Fruit fly (Drosophila melanogaster) whole organism, embryonic: ENCODE data around the gene CG6231.

Source experiments
- Aef1 ChIP-seq: fragments of 200-800 bp; sonication (Bioruptor generic); IDR thresholded peaks from 3 replicates; pipeline ENCODE4 v1.3.6; 2022; ENCODE audit warnings: missing biosample characterization, missing genetic modification characterization
- Asciz ChIP-seq: fragments of 200-800 bp; sonication (Bioruptor generic); optimal IDR thresholded peaks from 2 replicates; lab custom pipeline; 2017; ENCODE audit warnings: missing biosample characterization, mild to moderate bottlenecking, missing genetic modification characterization, missing genetic modification reagents
- Atf-2 ChIP-seq: fragments of 200-800 bp; sonication (Bioruptor generic); optimal IDR thresholded peaks from 2 replicates; lab custom pipeline; 2016; ENCODE audit warnings: missing biosample characterization, missing genetic modification characterization
- CG10543 ChIP-seq: fragments of 200-800 bp; sonication (Bioruptor generic); optimal IDR thresholded peaks from 3 replicates; lab custom pipeline; 2017; ENCODE audit warnings: missing biosample characterization, mild to moderate bottlenecking, missing genetic modification characterization, moderate library complexity
- CG11247 ChIP-seq: fragments of 200-800 bp; sonication (Bioruptor generic); IDR thresholded peaks from 2 replicates; pipeline ENCODE4 v1.3.6; 2022; ENCODE audit warnings: missing biosample characterization, missing genetic modification characterization
- CG11398 ChIP-seq: fragments of 200-800 bp; sonication (Bioruptor generic); optimal IDR thresholded peaks from 2 replicates; lab custom pipeline; 2016; ENCODE audit warnings: missing biosample characterization, missing genetic modification characterization
- CG12942 ChIP-seq: fragments of 200-800 bp; sonication (Bioruptor generic); optimal IDR thresholded peaks from 3 replicates; lab custom pipeline; 2016; ENCODE audit warnings: missing biosample characterization, missing genetic modification characterization
- CG13424 ChIP-seq: fragments of 200-800 bp; sonication (Bioruptor generic); optimal IDR thresholded peaks from 2 replicates; lab custom pipeline; 2019; ENCODE audit warnings: missing biosample characterization, mild to moderate bottlenecking, missing genetic modification characterization, moderate library complexity
- CG13775 ChIP-seq: fragments of 200-800 bp; sonication (Bioruptor generic); optimal IDR thresholded peaks from 3 replicates; lab custom pipeline; 2017; ENCODE audit warnings: missing biosample characterization, mild to moderate bottlenecking, missing genetic modification characterization
- CG14667 ChIP-seq: fragments of 200-800 bp; sonication (Bioruptor generic); IDR thresholded peaks from 2 replicates; pipeline ENCODE4 v1.3.6; 2022; ENCODE audit warnings: missing biosample characterization, missing genetic modification characterization
- CG15073 ChIP-seq: fragments of 200-800 bp; sonication (Bioruptor generic); optimal IDR thresholded peaks from 2 replicates; lab custom pipeline; 2016; ENCODE audit warnings: missing biosample characterization, missing genetic modification characterization
- CG17328 ChIP-seq: fragments of 200-800 bp; sonication (Bioruptor generic); IDR thresholded peaks from 2 replicates; pipeline ENCODE4 v1.3.6; 2022; ENCODE audit warnings: missing biosample characterization, missing genetic modification characterization
- CG32532 ChIP-seq: fragments of 200-800 bp; sonication (Bioruptor generic); IDR thresholded peaks from 2 replicates; pipeline ENCODE4 v1.3.6; 2022; ENCODE audit warnings: missing biosample characterization, missing genetic modification characterization
- CG32772 ChIP-seq: fragments of 200-800 bp; sonication (Bioruptor generic); IDR thresholded peaks from 2 replicates; pipeline ENCODE4 v1.3.6; 2022; ENCODE audit warnings: missing biosample characterization, missing genetic modification characterization
- CG4707 ChIP-seq: fragments of 200-800 bp; sonication (Bioruptor generic); optimal IDR thresholded peaks from 2 replicates; lab custom pipeline; 2018; ENCODE audit warnings: missing biosample characterization, mild to moderate bottlenecking, missing genetic modification characterization, moderate library complexity
- CG4730 ChIP-seq: fragments of 200-800 bp; sonication (Bioruptor generic); IDR thresholded peaks from 2 replicates; pipeline ENCODE4 v1.3.6; 2022; ENCODE audit warnings: missing biosample characterization, missing genetic modification characterization
- CG4820 ChIP-seq: fragments of 200-800 bp; sonication (Bioruptor generic); optimal IDR thresholded peaks from 3 replicates; lab custom pipeline; 2016; ENCODE audit warnings: missing biosample characterization, missing genetic modification characterization
- CG6765 ChIP-seq: fragments of 200-800 bp; sonication (Bioruptor generic); optimal IDR thresholded peaks from 3 replicates; lab custom pipeline; 2017; ENCODE audit warnings: missing biosample characterization, mild to moderate bottlenecking, missing genetic modification characterization
- CG6813 ChIP-seq: fragments of 200-800 bp; sonication (Bioruptor generic); optimal IDR thresholded peaks from 2 replicates; lab custom pipeline; 2017; ENCODE audit warnings: missing biosample characterization, missing genetic modification characterization, mild to moderate bottlenecking, moderate library complexity, missing genetic modification reagents
- CG8765 ChIP-seq: fragments of 200-800 bp; sonication (Bioruptor generic); IDR thresholded peaks from 2 replicates; pipeline ENCODE4 v1.3.6; 2022; ENCODE audit warnings: missing biosample characterization, missing genetic modification characterization
- CG8944 ChIP-seq: fragments of 200-800 bp; sonication (Bioruptor generic); optimal IDR thresholded peaks from 3 replicates; lab custom pipeline; 2016; ENCODE audit warnings: missing biosample characterization, missing genetic modification characterization
- Camta ChIP-seq: fragments of 200-800 bp; sonication (Bioruptor generic); optimal IDR thresholded peaks from 2 replicates; lab custom pipeline; 2016; ENCODE audit warnings: missing biosample characterization, missing genetic modification characterization
- Chrac-16 ChIP-seq: fragments of 200-800 bp; sonication (Bioruptor generic); optimal IDR thresholded peaks from 3 replicates; lab custom pipeline; 2016; ENCODE audit warnings: missing biosample characterization, missing genetic modification characterization
- Deaf1 ChIP-seq: fragments of 200-800 bp; optimal IDR thresholded peaks from 3 replicates; lab custom pipeline; 2019; ENCODE audit warnings: missing biosample characterization, mild to moderate bottlenecking, missing genetic modification characterization, moderate library complexity
- Dll ChIP-seq: fragments of 200-800 bp; sonication (Bioruptor generic); IDR thresholded peaks from 4 replicates; pipeline ENCODE4 v1.3.6; 2022; ENCODE audit warnings: missing biosample characterization, missing genetic modification characterization; ENCODE audit not compliant: partially characterized antibody
- Stat92E ChIP-seq, 3 experiments: fragments of >200 bp in 2 of 3; fragments of 200-800 bp in 1 of 3; sonication (Bioruptor generic) in 1 of 3; optimal IDR thresholded peaks; 2 replicates each; lab custom pipeline; 2017 to 2019; ENCODE audit warnings: missing biosample characterization in 3 of 3, missing genetic modification characterization in 3 of 3, mild to moderate bottlenecking in 1 of 3, moderate library complexity in 1 of 3
- abd-A ChIP-seq: fragments of 200-800 bp; sonication (Bioruptor generic); optimal IDR thresholded peaks from 3 replicates; lab custom pipeline; 2019; ENCODE audit warnings: missing biosample characterization, mild to moderate bottlenecking, missing genetic modification characterization, moderate library complexity
- amos ChIP-seq: fragments of 200-800 bp; sonication (Bioruptor generic); IDR thresholded peaks from 2 replicates; pipeline ENCODE4 v1.3.6; 2022; ENCODE audit warnings: missing biosample characterization, missing genetic modification characterization; ENCODE audit not compliant: partially characterized antibody
- bbx ChIP-seq: fragments of 200-800 bp; sonication (Bioruptor generic); IDR thresholded peaks from 2 replicates; pipeline ENCODE4 v1.3.6; 2022; ENCODE audit warnings: missing biosample characterization, missing genetic modification characterization; ENCODE audit not compliant: partially characterized antibody
- corto ChIP-seq: fragments of 200-800 bp; sonication (Bioruptor generic); optimal IDR thresholded peaks from 2 replicates; lab custom pipeline; 2016; ENCODE audit warnings: missing biosample characterization, mild to moderate bottlenecking, missing genetic modification characterization, moderate library complexity
- en ChIP-seq: fragments of 200-800 bp; sonication (Bioruptor generic); optimal IDR thresholded peaks from 2 replicates; lab custom pipeline; 2016; ENCODE audit warnings: missing biosample characterization, missing genetic modification characterization
- gcm ChIP-seq: fragments of 200-800 bp; sonication (Bioruptor generic); optimal IDR thresholded peaks from 2 replicates; lab custom pipeline; 2019; ENCODE audit warnings: missing biosample characterization, mild to moderate bottlenecking, missing genetic modification characterization, moderate library complexity
- gcm2 ChIP-seq: fragments of 200-800 bp; sonication (Bioruptor generic); optimal IDR thresholded peaks from 2 replicates; lab custom pipeline; 2016; ENCODE audit warnings: missing biosample characterization, missing genetic modification characterization
- h ChIP-seq: fragments of >200 bp; optimal IDR thresholded peaks from 2 replicates; lab custom pipeline; 2017
- hkb ChIP-seq, 2 experiments: fragments of 200-800 bp in 1 of 2; fragments of >200 bp in 1 of 2; sonication (Bioruptor generic) in 1 of 2; IDR thresholded peaks in 1 of 2; optimal IDR thresholded peaks in 1 of 2; 2 replicates each; pipeline versions ENCODE4 v1.3.6 to Lab custom; 2017 to 2022; ENCODE audit warnings: missing biosample characterization in 1 of 2, missing genetic modification characterization in 1 of 2
- jigr1 ChIP-seq: fragments of 200-800 bp; sonication (Bioruptor generic); IDR thresholded peaks from 3 replicates; pipeline ENCODE4 v1.3.6; 2022; ENCODE audit warnings: missing biosample characterization, missing genetic modification characterization
- jing ChIP-seq: fragments of 200-800 bp; sonication (Bioruptor generic); optimal IDR thresholded peaks from 2 replicates; lab custom pipeline; 2018; ENCODE audit warnings: missing biosample characterization, mild to moderate bottlenecking, missing genetic modification characterization
- kah ChIP-seq: fragments of 200-800 bp; sonication (Bioruptor generic); optimal IDR thresholded peaks from 2 replicates; lab custom pipeline; 2018; ENCODE audit warnings: missing biosample characterization, mild to moderate bottlenecking, missing genetic modification characterization
- lmd ChIP-seq: fragments of 200-800 bp; sonication (Bioruptor generic); IDR thresholded peaks from 2 replicates; pipeline ENCODE4 v1.3.6; 2022; ENCODE audit warnings: missing biosample characterization, missing genetic modification characterization
- luna ChIP-seq: fragments of 200-800 bp; sonication (Bioruptor generic); optimal IDR thresholded peaks from 2 replicates; lab custom pipeline; 2016; ENCODE audit warnings: missing biosample characterization, missing genetic modification characterization
- mld ChIP-seq: fragments of 200-800 bp; sonication (Bioruptor generic); IDR thresholded peaks from 3 replicates; pipeline ENCODE4 v1.3.6; 2022; ENCODE audit warnings: missing biosample characterization, missing genetic modification characterization; ENCODE audit not compliant: partially characterized antibody
- run ChIP-seq: fragments of 200-800 bp; sonication (Bioruptor generic); optimal IDR thresholded peaks from 3 replicates; lab custom pipeline; 2018; ENCODE audit warnings: missing biosample characterization, mild to moderate bottlenecking, missing genetic modification characterization
- sd ChIP-seq: fragments of 200-800 bp; sonication (Bioruptor generic); optimal IDR thresholded peaks from 3 replicates; lab custom pipeline; 2018; ENCODE audit warnings: missing biosample characterization, mild to moderate bottlenecking, missing genetic modification characterization, moderate library complexity
- sna ChIP-seq: fragments of 200-800 bp; sonication (Bioruptor generic); IDR thresholded peaks from 2 replicates; pipeline ENCODE4 v1.3.6; 2022; ENCODE audit warnings: missing biosample characterization, missing genetic modification characterization; ENCODE audit not compliant: partially characterized antibody
- tna ChIP-seq: fragments of 200-800 bp; sonication (Bioruptor generic); IDR thresholded peaks from 2 replicates; pipeline ENCODE4 v1.3.6; 2022; ENCODE audit warnings: missing biosample characterization, missing genetic modification characterization; ENCODE audit not compliant: partially characterized antibody
- unc-4 ChIP-seq: fragments of 200-800 bp; sonication (Bioruptor generic); IDR thresholded peaks from 2 replicates; pipeline ENCODE4 v1.3.6; 2022; ENCODE audit warnings: missing biosample characterization, missing genetic modification characterization; ENCODE audit not compliant: partially characterized antibody
- zf30C ChIP-seq: fragments of 200-800 bp; sonication (Bioruptor generic); optimal IDR thresholded peaks from 3 replicates; lab custom pipeline; 2018; ENCODE audit warnings: missing biosample characterization, mild to moderate bottlenecking, missing genetic modification characterization

Gene CG6231

DNA sequence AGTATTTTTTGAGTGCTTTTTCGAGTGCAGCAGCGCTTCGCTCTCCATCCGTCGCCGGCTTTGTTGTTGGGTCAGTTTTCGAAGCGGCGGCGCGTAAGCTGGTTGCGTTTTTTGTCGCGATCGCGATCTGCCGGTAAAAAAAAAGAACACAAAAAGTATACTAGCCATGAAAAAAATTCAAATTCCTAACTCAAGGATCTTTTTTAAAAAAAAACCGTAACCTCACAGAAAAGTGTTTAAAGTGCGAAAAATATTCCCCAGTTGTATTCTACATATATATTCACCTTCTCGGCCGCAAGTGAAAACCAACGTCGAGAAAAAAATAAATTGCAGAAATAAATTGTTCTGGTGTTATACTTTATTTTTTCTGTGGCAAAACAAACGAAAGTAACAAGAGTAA is 63.4 kb downstream of the CG6231 start (continued):
- 0 out of 4 replicates have a peak, but pooled peaks have one; percentile 3 for TF ChIP-seq Dll (GFP tag; lab: Robert Waterston, UW)

DNA sequence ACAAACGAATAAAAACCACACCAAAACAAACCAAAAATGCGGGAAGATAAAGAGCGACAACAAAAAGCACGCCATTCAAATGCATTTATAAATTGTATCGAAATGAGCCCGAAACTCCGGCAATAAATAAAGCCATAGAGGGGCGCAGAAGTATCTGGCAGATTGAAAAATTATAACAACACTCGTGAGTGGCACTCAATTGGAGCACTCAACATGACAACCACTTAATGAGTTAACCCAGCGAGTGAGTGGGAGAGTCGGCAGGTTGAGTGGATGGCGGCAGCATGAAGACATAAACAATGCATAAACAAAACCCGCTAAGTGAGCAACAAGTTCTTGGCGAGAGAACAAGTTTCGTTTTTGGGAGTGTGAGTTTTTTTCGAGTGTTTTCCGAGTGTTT is 63.8 kb downstream of the CG6231 start:
- TF ChIP-seq CG10543 = no peak
- no peak for TF ChIP-seq CG13424
- no peak for TF ChIP-seq Atf-2
- no peak for TF ChIP-seq Deaf1
- TF ChIP-seq lmd (GFP tag; lab: Robert Waterston, UW) = no peak
- TF ChIP-seq CG17328 = no peak
- TF ChIP-seq Chrac-16 (GFP tag; lab: Kevin White, UChicago) = no peak
- no peak for TF ChIP-seq CG14667
- no peak for TF ChIP-seq CG4820
- no peak for TF ChIP-seq Camta (GFP tag; lab: Kevin White, UChicago)
- peak; percentile 69 for TF ChIP-seq gcm
- no peak for TF ChIP-seq zf30C (GFP tag; lab: Kevin White, UChicago)
- no peak for TF ChIP-seq CG32772 (GFP tag; lab: Robert Waterston, UW)
- no peak for TF ChIP-seq jigr1 (GFP tag; lab: Robert Waterston, UW)
- no peak for TF ChIP-seq en (GFP tag; lab: Kevin White, UChicago)
- no peak for TF ChIP-seq CG13775 (GFP tag; lab: Kevin White, UChicago)
- no peak for TF ChIP-seq CG6765 (GFP tag; lab: Kevin White, UChicago)
- TF ChIP-seq CG32532 (GFP tag; lab: Robert Waterston, UW) = no peak
- TF ChIP-seq CG11247 (GFP tag; lab: Robert Waterston, UW) = no peak
- TF ChIP-seq CG8944 (GFP tag; lab: Kevin White, UChicago) = no peak
- TF ChIP-seq Aef1 (GFP tag; lab: Robert Waterston, UW) = no peak
- TF ChIP-seq CG12942 = no peak
- TF ChIP-seq mld = peak; percentile 20; the same call in 1 of the 3 replicates
- peak; percentile 86 for TF ChIP-seq hkb (optimal IDR thresholded peaks at IDR 0.05; lab: Kevin White, UChicago)
- TF ChIP-seq hkb (GFP tag; IDR thresholded peaks at IDR 0.05; lab: Robert Waterston, UW) = no peak
- peak; percentile 16 for TF ChIP-seq run (tag; lab: Kevin White, UChicago)
- TF ChIP-seq amos (GFP tag; lab: Robert Waterston, UW) = peak; percentile 44; the same call in 1 of the 2 replicates
- no peak for TF ChIP-seq CG8765 (GFP tag; lab: Robert Waterston, UW)
- no peak for TF ChIP-seq CG11398 (GFP tag; lab: Kevin White, UChicago)
- no peak for TF ChIP-seq CG15073 (GFP tag; lab: Kevin White, UChicago)
- TF ChIP-seq corto (GFP tag; lab: Kevin White, UChicago) = peak; percentile 11
- TF ChIP-seq gcm2 (GFP tag; lab: Kevin White, UChicago) = no peak
- peak; percentile 73 for TF ChIP-seq sna (GFP tag; lab: Robert Waterston, UW)
- TF ChIP-seq Stat92E (GFP tag; optimal IDR thresholded peaks at IDR 0.05; lab: Kevin White, UChicago) = no peak
- peak; percentile 71 for TF ChIP-seq bbx (GFP tag; lab: Robert Waterston, UW)
- TF ChIP-seq Dll (GFP tag; lab: Robert Waterston, UW) = peak; percentile 51; the same call in 2 of the 4 replicates
- TF ChIP-seq tna (GFP tag; lab: Robert Waterston, UW) = peak; percentile 52; the same call in 1 of the 2 replicates
- TF ChIP-seq CG4730 (GFP tag; lab: Robert Waterston, UW) = no peak
- peak; percentile 93 for TF ChIP-seq abd-A (tag; lab: Kevin White, UChicago)
- TF ChIP-seq h (lab: Kevin White, UChicago) = no peak
- no peak for TF ChIP-seq luna (GFP tag; lab: Kevin White, UChicago)
- TF ChIP-seq jing (GFP tag; lab: Kevin White, UChicago) = no peak
- no peak for TF ChIP-seq Asciz (GFP tag; lab: Kevin White, UChicago)
- no peak for TF ChIP-seq CG6813 (GFP tag; lab: Kevin White, UChicago)
- TF ChIP-seq CG4707 = no peak
- peak; percentile 70 for TF ChIP-seq sd (tag; lab: Kevin White, UChicago)
- TF ChIP-seq unc-4 (GFP tag; lab: Robert Waterston, UW) = peak; percentile 57
- peak; percentile 81 for TF ChIP-seq kah
